Worm (Caenorhabditis elegans): ENCODE data around the gene dop-1.

Gene dop-1

ce11 chrX:4418751-4419150 is at the start of gene dop-1:
Gene dop-1 (minus strand): TSS chrX:4418851.
- TF ChIP-seq blmp-1 (tag; optimal IDR thresholded peaks at IDR 0.05) (no peak), nhr-12 (tag; optimal IDR thresholded peaks at IDR 0.05) (no peak), nhr-2 (tag; optimal IDR thresholded peaks at IDR 0.05) (no peak), cnd-1 (tag; optimal IDR thresholded peaks at IDR 0.05) (no peak), bed-3 (GFP tag; optimal IDR thresholded peaks at IDR 0.05) (no peak), pha-4 (tag; optimal IDR thresholded peaks at IDR 0.05) (no peak), drap-1 (GFP tag; optimal IDR thresholded peaks at IDR 0.05) (no peak), ztf-11 (tag; optimal IDR thresholded peaks at IDR 0.05) (no peak), mep-1 (tag; optimal IDR thresholded peaks at IDR 0.05) (no peak), elt-3 (tag; optimal IDR thresholded peaks at IDR 0.05) (no peak)

ce11 chrX:4466218-4466617 is 47.6 kb upstream of the dop-1 start, which contains the start of gene nmur-3:
Gene nmur-3 (plus strand): TSS chrX:4466518.
- TF ChIP-seq mls-2 (tag; optimal IDR thresholded peaks at IDR 0.05) = no peak
- TF ChIP-seq snpc-4 (tag; optimal IDR thresholded peaks at IDR 0.05) = no peak

ce11 chrX:4464367-4464766 is 45.7 kb upstream of the dop-1 start:
- TF ChIP-seq ceh-39 (tag; optimal IDR thresholded peaks at IDR 0.05) (no peak), nhr-2 (tag; optimal IDR thresholded peaks at IDR 0.05) (no peak), sem-2 (GFP tag; optimal IDR thresholded peaks at IDR 0.05) (no peak), elt-3 (tag; optimal IDR thresholded peaks at IDR 0.05) (no peak), nhr-28 (tag; optimal IDR thresholded peaks at IDR 0.05) (no peak), zip-8 (tag; optimal IDR thresholded peaks at IDR 0.05) (no peak), lsy-2 (tag; optimal IDR thresholded peaks at IDR 0.05) (no peak), bed-3 (GFP tag; optimal IDR thresholded peaks at IDR 0.05) (no peak), mep-1 (tag; optimal IDR thresholded peaks at IDR 0.05) (no peak), flh-1 (GFP tag; optimal IDR thresholded peaks at IDR 0.05) (no peak), ham-2 (GFP tag; optimal IDR thresholded peaks at IDR 0.05) (no peak), blmp-1 (tag; optimal IDR thresholded peaks at IDR 0.05) (no peak), snpc-4 (tag; optimal IDR thresholded peaks at IDR 0.05) (no peak), nhr-12 (tag; optimal IDR thresholded peaks at IDR 0.05) (no peak), M03D4.4 (tag; optimal IDR thresholded peaks at IDR 0.05) (no peak), unc-62 (GFP tag; optimal IDR thresholded peaks at IDR 0.05) (no peak), ces-1 (GFP tag; optimal IDR thresholded peaks at IDR 0.05) (no peak), drap-1 (GFP tag; optimal IDR thresholded peaks at IDR 0.05) (no peak)

- TF ChIP-seq zip-8 (tag; optimal IDR thresholded peaks at IDR 0.05) = no peak
- peak; percentile 3 for TF ChIP-seq nhr-2 (tag; optimal IDR thresholded peaks at IDR 0.05)
- peak; percentile 13 for TF ChIP-seq ces-1 (GFP tag; optimal IDR thresholded peaks at IDR 0.05)
- no peak for TF ChIP-seq nhr-12 (tag; optimal IDR thresholded peaks at IDR 0.05)
- peak; percentile 44 for TF ChIP-seq lsy-2 (tag; optimal IDR thresholded peaks at IDR 0.05)
- TF ChIP-seq mep-1 (tag; optimal IDR thresholded peaks at IDR 0.05) = peak; percentile 59
These were observed 43.7 kb upstream of the dop-1 start, which contains the start of gene atg-16.1 for ce11 chrX:4462390-4462789. Gene atg-16.1 (minus strand): TSS chrX:4462465.

ce11 chrX:4457853-4458322 is 39.2 kb upstream of the dop-1 start, which contains the start of gene aps-2:
Gene aps-2 (plus strand): TSS chrX:4458272.
- TF ChIP-seq sptf-1 (tag; optimal IDR thresholded peaks at IDR 0.05) (peak; percentile 37), cnd-1 (tag; optimal IDR thresholded peaks at IDR 0.05) (peak; percentile 34), mls-2 (tag; optimal IDR thresholded peaks at IDR 0.05) (peak; percentile 33), ces-1 (GFP tag; optimal IDR thresholded peaks at IDR 0.05) (peak; percentile 57), pha-4 (tag; optimal IDR thresholded peaks at IDR 0.05) (peak; percentile 19), unc-62 (GFP tag; optimal IDR thresholded peaks at IDR 0.05) (no peak), unc-120 (tag; optimal IDR thresholded peaks at IDR 0.05; ENCODE audit: poor library complexity, severe bottlenecking) (peak; percentile 53), hlh-1 (tag; optimal IDR thresholded peaks at IDR 0.05) (peak; percentile 50), drap-1 (GFP tag; optimal IDR thresholded peaks at IDR 0.05) (no peak)

ce11 chrX:4453820-4454219 is 35.2 kb upstream of the dop-1 start, which contains the start of gene F02E8.4:
Gene F02E8.4 (plus strand): TSS chrX:4454120.
- TF ChIP-seq ham-2 (GFP tag; optimal IDR thresholded peaks at IDR 0.05) (no peak), sem-2 (GFP tag; optimal IDR thresholded peaks at IDR 0.05) (no peak), ztf-11 (tag; optimal IDR thresholded peaks at IDR 0.05) (no peak), zip-8 (tag; optimal IDR thresholded peaks at IDR 0.05) (no peak), sptf-1 (tag; optimal IDR thresholded peaks at IDR 0.05) (no peak), unc-39 (tag; optimal IDR thresholded peaks at IDR 0.05) (no peak), unc-120 (tag; optimal IDR thresholded peaks at IDR 0.05; ENCODE audit: poor library complexity, severe bottlenecking) (no peak), drap-1 (GFP tag; optimal IDR thresholded peaks at IDR 0.05) (no peak), mab-5 (tag; optimal IDR thresholded peaks at IDR 0.05) (no peak), flh-1 (GFP tag; optimal IDR thresholded peaks at IDR 0.05) (no peak), hlh-1 (tag; optimal IDR thresholded peaks at IDR 0.05) (no peak), cnd-1 (tag; optimal IDR thresholded peaks at IDR 0.05) (no peak), blmp-1 (tag; optimal IDR thresholded peaks at IDR 0.05) (no peak), pha-4 (tag; optimal IDR thresholded peaks at IDR 0.05) (no peak), ces-1 (GFP tag; optimal IDR thresholded peaks at IDR 0.05) (no peak), snpc-4 (tag; optimal IDR thresholded peaks at IDR 0.05) (no peak), unc-62 (GFP tag; optimal IDR thresholded peaks at IDR 0.05) (no peak)
